Fruit fly (Drosophila melanogaster) whole organism, embryonic: ENCODE results near the gene Cyp4ac3.

Experiments used
- Adf1 ChIP-seq: fragments of 200-800 bp; sonication (Bioruptor generic); IDR thresholded peaks from 2 replicates; pipeline ENCODE4 v1.3.6; 2022; ENCODE audit warnings: missing biosample characterization, missing genetic modification characterization
- Asciz ChIP-seq: fragments of 200-800 bp; sonication (Bioruptor generic); optimal IDR thresholded peaks from 2 replicates; lab custom pipeline; 2017; ENCODE audit warnings: missing biosample characterization, mild to moderate bottlenecking, missing genetic modification characterization, missing genetic modification reagents
- B-H1 ChIP-seq: fragments of 200-800 bp; sonication (Bioruptor generic); IDR thresholded peaks from 3 replicates; pipeline ENCODE4 v1.3.6; 2022; ENCODE audit warnings: missing biosample characterization, missing genetic modification characterization
- BEAF-32 ChIP-seq: fragments of 200-800 bp; sonication (Bioruptor generic); optimal IDR thresholded peaks from 3 replicates; lab custom pipeline; 2017; ENCODE audit warnings: missing biosample characterization, missing genetic modification characterization, mild to moderate bottlenecking, moderate library complexity, missing genetic modification reagents
- Bdp1 ChIP-seq: fragments of 200-800 bp; sonication (Bioruptor generic); optimal IDR thresholded peaks from 3 replicates; lab custom pipeline; 2016; ENCODE audit warnings: missing biosample characterization, missing genetic modification characterization
- CG1024 ChIP-seq: fragments of 200-800 bp; sonication (Bioruptor generic); IDR thresholded peaks from 2 replicates; pipeline ENCODE4 v1.3.6; 2022; ENCODE audit warnings: missing biosample characterization, missing genetic modification characterization
- CG10321 ChIP-seq: fragments of 200-800 bp; sonication (Bioruptor generic); IDR thresholded peaks from 2 replicates; pipeline ENCODE4 v1.3.6; 2022; ENCODE audit warnings: missing biosample characterization, missing genetic modification characterization
- CG10979 ChIP-seq: fragments of 200-800 bp; sonication (Bioruptor generic); optimal IDR thresholded peaks from 2 replicates; lab custom pipeline; 2018; ENCODE audit warnings: missing biosample characterization, mild to moderate bottlenecking, missing genetic modification characterization, moderate library complexity
- CG11696 ChIP-seq: fragments of 200-800 bp; sonication (Bioruptor generic); IDR thresholded peaks from 2 replicates; pipeline ENCODE4 v1.3.6; 2022; ENCODE audit warnings: missing biosample characterization, missing genetic modification characterization
- CG12071 ChIP-seq: fragments of 200-800 bp; sonication (Bioruptor generic); optimal IDR thresholded peaks from 3 replicates; lab custom pipeline; 2018; ENCODE audit warnings: missing biosample characterization, mild to moderate bottlenecking, missing genetic modification characterization
- CG13123 ChIP-seq: fragments of 200-800 bp; sonication (Bioruptor generic); optimal IDR thresholded peaks from 2 replicates; lab custom pipeline; 2016; ENCODE audit warnings: missing biosample characterization, missing genetic modification characterization
- CG13296 ChIP-seq: fragments of 200-800 bp; sonication (Bioruptor generic); optimal IDR thresholded peaks from 3 replicates; lab custom pipeline; 2018; ENCODE audit warnings: missing biosample characterization, mild to moderate bottlenecking, missing genetic modification characterization
- CG17912 ChIP-seq: fragments of 200-800 bp; sonication (Bioruptor generic); optimal IDR thresholded peaks from 2 replicates; lab custom pipeline; 2018; ENCODE audit warnings: missing biosample characterization, mild to moderate bottlenecking, missing genetic modification characterization
- CG2199 ChIP-seq: fragments of 200-800 bp; sonication (Bioruptor generic); IDR thresholded peaks from 3 replicates; pipeline ENCODE4 v1.3.6; 2022; ENCODE audit warnings: missing biosample characterization, missing genetic modification characterization
- CG4707 ChIP-seq: fragments of 200-800 bp; sonication (Bioruptor generic); optimal IDR thresholded peaks from 2 replicates; lab custom pipeline; 2018; ENCODE audit warnings: missing biosample characterization, mild to moderate bottlenecking, missing genetic modification characterization, moderate library complexity
- CG6175 ChIP-seq: fragments of 200-800 bp; sonication (Bioruptor generic); IDR thresholded peaks from 3 replicates; pipeline ENCODE4 v1.3.6; 2022; ENCODE audit warnings: missing biosample characterization, missing genetic modification characterization
- CG6654 ChIP-seq: fragments of 200-800 bp; sonication (Bioruptor generic); optimal IDR thresholded peaks from 2 replicates; lab custom pipeline; 2017; ENCODE audit warnings: missing biosample characterization, mild to moderate bottlenecking, missing genetic modification characterization
- CG7839 ChIP-seq: fragments of 200-800 bp; sonication (Bioruptor generic); optimal IDR thresholded peaks from 3 replicates; lab custom pipeline; 2018; ENCODE audit warnings: missing biosample characterization, mild to moderate bottlenecking, missing genetic modification characterization, moderate library complexity
- CG8281 ChIP-seq: fragments of 200-800 bp; sonication (Bioruptor generic); optimal IDR thresholded peaks from 2 replicates; lab custom pipeline; 2018; ENCODE audit warnings: missing biosample characterization, mild to moderate bottlenecking, missing genetic modification characterization, moderate library complexity
- CG8765 ChIP-seq: fragments of 200-800 bp; sonication (Bioruptor generic); IDR thresholded peaks from 2 replicates; pipeline ENCODE4 v1.3.6; 2022; ENCODE audit warnings: missing biosample characterization, missing genetic modification characterization
- CG9437 ChIP-seq: fragments of 200-800 bp; sonication (Bioruptor generic); optimal IDR thresholded peaks from 2 replicates; lab custom pipeline; 2018; ENCODE audit warnings: missing biosample characterization, mild to moderate bottlenecking, missing genetic modification characterization
- CTCF ChIP-seq: fragments of 200-800 bp; sonication (Bioruptor generic); optimal IDR thresholded peaks from 2 replicates; lab custom pipeline; 2017; ENCODE audit warnings: missing biosample characterization, mild to moderate bottlenecking, missing genetic modification characterization, moderate library complexity
- Dek ChIP-seq: fragments of 200-800 bp; sonication (Bioruptor generic); optimal IDR thresholded peaks from 3 replicates; lab custom pipeline; 2019; ENCODE audit warnings: missing biosample characterization, mild to moderate bottlenecking, missing genetic modification characterization, moderate library complexity
- H15 ChIP-seq: fragments of 200-800 bp; sonication (Bioruptor generic); IDR thresholded peaks from 3 replicates; pipeline ENCODE4 v1.3.6; 2022; ENCODE audit warnings: missing biosample characterization, missing genetic modification characterization
- Hmr ChIP-seq: fragments of 200-800 bp; sonication (Bioruptor generic); optimal IDR thresholded peaks from 3 replicates; lab custom pipeline; 2017; ENCODE audit warnings: mild to moderate bottlenecking, missing biosample characterization, missing genetic modification reagents, missing genetic modification characterization
- Jarid2 ChIP-seq: fragments of 200-800 bp; sonication (Bioruptor generic); optimal IDR thresholded peaks from 3 replicates; lab custom pipeline; 2017; ENCODE audit warnings: mild to moderate bottlenecking, missing biosample characterization, missing genetic modification reagents, missing genetic modification characterization
- Ptx1 ChIP-seq: fragments of 200-800 bp; sonication (Bioruptor generic); IDR thresholded peaks from 2 replicates; pipeline ENCODE4 v1.3.6; 2022; ENCODE audit warnings: missing biosample characterization, missing genetic modification characterization
- Sox100B ChIP-seq: fragments of 200-800 bp; sonication (Bioruptor generic); optimal IDR thresholded peaks from 3 replicates; lab custom pipeline; 2018; ENCODE audit warnings: missing biosample characterization, mild to moderate bottlenecking, missing genetic modification characterization
- ara ChIP-seq: fragments of 200-800 bp; sonication (Bioruptor generic); IDR thresholded peaks from 2 replicates; pipeline ENCODE4 v1.3.6; 2022; ENCODE audit warnings: missing biosample characterization, missing genetic modification characterization
- bbx ChIP-seq: fragments of 200-800 bp; sonication (Bioruptor generic); IDR thresholded peaks from 2 replicates; pipeline ENCODE4 v1.3.6; 2022; ENCODE audit warnings: missing biosample characterization, missing genetic modification characterization; ENCODE audit not compliant: partially characterized antibody
- br ChIP-seq: fragments of >200 bp; optimal IDR thresholded peaks from 2 replicates; lab custom pipeline; 2017
- chinmo ChIP-seq: fragments of 200-800 bp; sonication (Bioruptor generic); IDR thresholded peaks from 4 replicates; pipeline ENCODE4 v1.3.6; 2022; ENCODE audit warnings: missing biosample characterization, missing genetic modification characterization; ENCODE audit not compliant: partially characterized antibody
- ci ChIP-seq: fragments of 200-800 bp; sonication (Bioruptor generic); IDR thresholded peaks from 3 replicates; pipeline ENCODE4 v1.3.6; 2022; ENCODE audit warnings: missing biosample characterization, missing genetic modification characterization
- crc ChIP-seq: fragments of 200-800 bp; sonication (Bioruptor generic); optimal IDR thresholded peaks from 2 replicates; lab custom pipeline; 2016; ENCODE audit warnings: missing biosample characterization, missing genetic modification characterization
- crol ChIP-seq: fragments of 200-800 bp; sonication (Bioruptor generic); IDR thresholded peaks from 2 replicates; pipeline ENCODE4 v1.3.6; 2022; ENCODE audit warnings: missing biosample characterization, missing genetic modification characterization
- disco-r ChIP-seq: fragments of 200-800 bp; sonication (Bioruptor generic); optimal IDR thresholded peaks from 2 replicates; lab custom pipeline; 2016; ENCODE audit warnings: missing biosample characterization, missing genetic modification characterization
- dmrt99B ChIP-seq: fragments of 200-800 bp; sonication (Bioruptor generic); optimal IDR thresholded peaks from 2 replicates; lab custom pipeline; 2018; ENCODE audit warnings: missing biosample characterization, mild to moderate bottlenecking, missing genetic modification characterization, moderate library complexity
- grau ChIP-seq: fragments of 200-800 bp; optimal IDR thresholded peaks from 3 replicates; lab custom pipeline; 2019; ENCODE audit warnings: missing biosample characterization, mild to moderate bottlenecking, missing genetic modification characterization, moderate library complexity
- gsb ChIP-seq: fragments of 200-800 bp; sonication (Bioruptor generic); IDR thresholded peaks from 2 replicates; pipeline ENCODE4 v1.3.6; 2022; ENCODE audit warnings: missing biosample characterization, missing genetic modification characterization
- insv ChIP-seq, 2 experiments: fragments of 200-800 bp; sonication (Bioruptor generic); optimal IDR thresholded peaks; 3 replicates each; lab custom pipeline; 2016 to 2018; ENCODE audit warnings: missing biosample characterization in 2 of 2, missing genetic modification characterization in 2 of 2
- jing ChIP-seq: fragments of 200-800 bp; sonication (Bioruptor generic); optimal IDR thresholded peaks from 2 replicates; lab custom pipeline; 2018; ENCODE audit warnings: missing biosample characterization, mild to moderate bottlenecking, missing genetic modification characterization
- kay ChIP-seq: fragments of 200-800 bp; sonication (Bioruptor generic); optimal IDR thresholded peaks from 2 replicates; lab custom pipeline; 2016; ENCODE audit warnings: missing biosample characterization, missing genetic modification characterization
- lola ChIP-seq, 3 experiments: fragments of >200 bp in 2 of 3; fragments of 200-800 bp in 1 of 3; sonication (Bioruptor generic) in 1 of 3; optimal IDR thresholded peaks; 2 replicates each; lab custom pipeline; 2017 to 2019; ENCODE audit warnings: missing biosample characterization in 3 of 3, missing genetic modification characterization in 3 of 3, mild to moderate bottlenecking in 1 of 3, moderate library complexity in 1 of 3
- nmo ChIP-seq: fragments of 200-800 bp; sonication (Bioruptor generic); optimal IDR thresholded peaks from 2 replicates; lab custom pipeline; 2018; ENCODE audit warnings: missing biosample characterization, mild to moderate bottlenecking, missing genetic modification characterization, moderate library complexity
- pan ChIP-seq, 4 experiments: fragments of >200 bp in 3 of 4; fragments of 200-800 bp in 1 of 4; sonication (Bioruptor generic) in 1 of 4; optimal IDR thresholded peaks in 3 of 4; IDR thresholded peaks in 1 of 4; 2 replicates each; pipeline versions ENCODE4 v1.3.6 to Lab custom; 2017 to 2022; ENCODE audit warnings: missing biosample characterization in 2 of 4, missing genetic modification characterization in 2 of 4, mixed read lengths in 1 of 4
- sd ChIP-seq: fragments of 200-800 bp; sonication (Bioruptor generic); optimal IDR thresholded peaks from 3 replicates; lab custom pipeline; 2018; ENCODE audit warnings: missing biosample characterization, mild to moderate bottlenecking, missing genetic modification characterization, moderate library complexity
- sisA ChIP-seq: fragments of 200-800 bp; sonication (Bioruptor generic); IDR thresholded peaks from 2 replicates; pipeline ENCODE4 v1.3.6; 2022; ENCODE audit warnings: missing biosample characterization, missing genetic modification characterization
- stwl ChIP-seq: fragments of 200-800 bp; sonication (Bioruptor generic); optimal IDR thresholded peaks from 3 replicates; lab custom pipeline; 2018; ENCODE audit warnings: missing biosample characterization, mild to moderate bottlenecking, missing genetic modification characterization, moderate library complexity
- unc-4 ChIP-seq: fragments of 200-800 bp; sonication (Bioruptor generic); IDR thresholded peaks from 2 replicates; pipeline ENCODE4 v1.3.6; 2022; ENCODE audit warnings: missing biosample characterization, missing genetic modification characterization; ENCODE audit not compliant: partially characterized antibody

The Cyp4ac3 gene

dm6 chr2L:5303044-5303904, 35.0 kb downstream of the Cyp4ac3 start (continued):
- TF ChIP-seq unc-4 (GFP tag; lab: Robert Waterston, UW) (no peak), disco-r (GFP tag; lab: Kevin White, UChicago) (no peak), br (lab: Kevin White, UChicago) (no peak), B-H1 (GFP tag; lab: Robert Waterston, UW) (no peak), ci (GFP tag; lab: Robert Waterston, UW) (peak; percentile 53; the same call in 2 of the 3 replicates), ara (GFP tag; lab: Robert Waterston, UW) (peak; percentile 42; the same call in 1 of the 2 replicates), CG12071 (GFP tag; lab: Kevin White, UChicago) (peak; percentile 64), Bdp1 (GFP tag; lab: Kevin White, UChicago) (no peak), kay (peak; percentile 41), CG1024 (GFP tag; lab: Robert Waterston, UW) (no peak), stwl (tag; lab: Kevin White, UChicago) (no peak), CG8281 (tag; lab: Kevin White, UChicago) (peak; percentile 97), Jarid2 (GFP tag; lab: Kevin White, UChicago) (no peak), nmo (GFP tag; lab: Kevin White, UChicago) (no peak), CG13123 (GFP tag; lab: Kevin White, UChicago) (no peak), CG6175 (GFP tag; lab: Robert Waterston, UW) (0 out of 3 replicates have a peak, but pooled peaks have one; percentile 7), chinmo (0 out of 4 replicates have a peak, but pooled peaks have one; percentile 53), CG7839 (peak; percentile 6), Sox100B (GFP tag; lab: Kevin White, UChicago) (peak; percentile 11), jing (no peak), grau (tag; lab: Kevin White, UChicago) (peak; percentile 28), dmrt99B (peak; percentile 17), BEAF-32 (GFP tag; lab: Kevin White, UChicago) (no peak), crc (no peak), Dek (tag; lab: Kevin White, UChicago) (no peak), gsb (no peak), CG11696 (GFP tag; lab: Robert Waterston, UW) (no peak), H15 (GFP tag; lab: Robert Waterston, UW) (no peak), insv (GFP tag; optimal IDR thresholded peaks at IDR 0.05; lab: Kevin White, UChicago) (no peak), CG4707 (GFP tag; lab: Kevin White, UChicago) (no peak), CG10321 (GFP tag; lab: Robert Waterston, UW) (no peak), sd (tag; lab: Kevin White, UChicago) (no peak), Adf1 (peak; percentile 61), CG6654 (GFP tag; lab: Kevin White, UChicago) (peak; percentile 0), crol (peak; percentile 55), sisA (GFP tag; lab: Robert Waterston, UW) (no peak), CG9437 (peak; percentile 50), bbx (GFP tag; lab: Robert Waterston, UW) (no peak), CG17912 (GFP tag; lab: Kevin White, UChicago) (no peak), Asciz (GFP tag; lab: Kevin White, UChicago) (peak; percentile 37), Ptx1 (GFP tag; lab: Robert Waterston, UW) (0 out of 2 replicates have a peak, but pooled peaks have one; percentile 14), lola (GFP tag; optimal IDR thresholded peaks at IDR 0.05; lab: Kevin White, UChicago) (peak in 1 of 3 experiments; percentile 5), CG10979 (tag; lab: Kevin White, UChicago) (peak; percentile 69), CG8765 (GFP tag; lab: Robert Waterston, UW) (no peak), CTCF (GFP tag; lab: Kevin White, UChicago) (no peak), CG13296 (GFP tag; lab: Kevin White, UChicago) (no peak), pan (optimal IDR thresholded peaks at IDR 0.05; lab: Kevin White, UChicago) (no peak), pan (GFP tag; optimal IDR thresholded peaks at IDR 0.05 in 1 of 2, IDR thresholded peaks at IDR 0.05 in 1 of 2) (no peak), CG2199 (no peak), Hmr (GFP tag; lab: Kevin White, UChicago) (no peak)
